Fruit fly (Drosophila melanogaster) whole organism, embryonic: ENCODE results near the gene CG31161.

ENCODE experiments used
- Adf1 ChIP-seq: fragments of 200-800 bp; sonication (Bioruptor generic); IDR thresholded peaks from 2 replicates; pipeline ENCODE4 v1.3.6; 2022; ENCODE audit warnings: missing biosample characterization, missing genetic modification characterization
- Atf-2 ChIP-seq: fragments of 200-800 bp; sonication (Bioruptor generic); optimal IDR thresholded peaks from 2 replicates; lab custom pipeline; 2016; ENCODE audit warnings: missing biosample characterization, missing genetic modification characterization
- Atf3 ChIP-seq: fragments of 200-800 bp; sonication (Bioruptor generic); optimal IDR thresholded peaks from 3 replicates; lab custom pipeline; 2016; ENCODE audit warnings: missing biosample characterization, missing genetic modification characterization
- BtbVII ChIP-seq: fragments of 200-800 bp; sonication (Bioruptor generic); optimal IDR thresholded peaks from 3 replicates; lab custom pipeline; 2017; ENCODE audit warnings: missing biosample characterization, mild to moderate bottlenecking, missing genetic modification characterization
- CG10959 ChIP-seq: fragments of 200-800 bp; sonication (Bioruptor generic); IDR thresholded peaks from 2 replicates; pipeline ENCODE4 v1.3.6; 2022; ENCODE audit warnings: missing biosample characterization, missing genetic modification characterization
- CG12219 ChIP-seq: fragments of 200-800 bp; sonication (Bioruptor generic); optimal IDR thresholded peaks from 3 replicates; lab custom pipeline; 2018; ENCODE audit warnings: missing biosample characterization, mild to moderate bottlenecking, missing genetic modification characterization
- CG1233 ChIP-seq: fragments of 200-800 bp; sonication (Bioruptor generic); optimal IDR thresholded peaks from 4 replicates; lab custom pipeline; 2018; ENCODE audit warnings: missing biosample characterization, mild to moderate bottlenecking, missing genetic modification characterization
- CG12391 ChIP-seq: fragments of 200-800 bp; sonication (Bioruptor generic); optimal IDR thresholded peaks from 3 replicates; lab custom pipeline; 2018; ENCODE audit warnings: missing biosample characterization, mild to moderate bottlenecking, missing genetic modification characterization, moderate library complexity
- CG12744 ChIP-seq: fragments of 200-800 bp; sonication (Bioruptor generic); optimal IDR thresholded peaks from 2 replicates; lab custom pipeline; 2016; ENCODE audit warnings: missing biosample characterization, missing genetic modification characterization
- CG14441 ChIP-seq: fragments of 200-800 bp; sonication (Bioruptor generic); IDR thresholded peaks from 2 replicates; pipeline ENCODE4 v1.3.6; 2022; ENCODE audit warnings: missing biosample characterization, missing genetic modification characterization
- CG14860 ChIP-seq: fragments of 200-800 bp; sonication (Bioruptor generic); IDR thresholded peaks from 3 replicates; pipeline ENCODE4 v1.3.6; 2022; ENCODE audit warnings: missing biosample characterization, missing genetic modification characterization; ENCODE audit not compliant: partially characterized antibody
- CG16815 ChIP-seq: fragments of 200-800 bp; sonication (Bioruptor generic); optimal IDR thresholded peaks from 3 replicates; lab custom pipeline; 2017; ENCODE audit warnings: missing biosample characterization, mild to moderate bottlenecking, missing genetic modification characterization
- CG17612 ChIP-seq: fragments of 200-800 bp; sonication (Bioruptor generic); IDR thresholded peaks from 2 replicates; pipeline ENCODE4 v1.3.6; 2022; ENCODE audit warnings: missing biosample characterization, missing genetic modification characterization
- CG18599 ChIP-seq: fragments of 200-800 bp; sonication (Bioruptor generic); optimal IDR thresholded peaks from 3 replicates; lab custom pipeline; 2017; ENCODE audit warnings: missing biosample characterization, missing genetic modification characterization, mild to moderate bottlenecking, moderate library complexity, missing genetic modification reagents
- CG2116 ChIP-seq: fragments of 200-800 bp; sonication (Bioruptor generic); optimal IDR thresholded peaks from 3 replicates; lab custom pipeline; 2018; ENCODE audit warnings: missing biosample characterization, mild to moderate bottlenecking, missing genetic modification characterization
- CG30020 ChIP-seq: fragments of 200-800 bp; optimal IDR thresholded peaks from 2 replicates; lab custom pipeline; 2019; ENCODE audit warnings: missing biosample characterization, mild to moderate bottlenecking, missing genetic modification characterization, moderate library complexity
- CG3407 ChIP-seq: fragments of 200-800 bp; sonication (Bioruptor generic); optimal IDR thresholded peaks from 2 replicates; lab custom pipeline; 2018; ENCODE audit warnings: missing biosample characterization, mild to moderate bottlenecking, missing genetic modification characterization
- CG4424 ChIP-seq: fragments of 200-800 bp; sonication (Bioruptor generic); optimal IDR thresholded peaks from 3 replicates; lab custom pipeline; 2016; ENCODE audit warnings: missing biosample characterization, missing genetic modification characterization
- CG4730 ChIP-seq: fragments of 200-800 bp; sonication (Bioruptor generic); IDR thresholded peaks from 2 replicates; pipeline ENCODE4 v1.3.6; 2022; ENCODE audit warnings: missing biosample characterization, missing genetic modification characterization
- CG6254 ChIP-seq: fragments of 200-800 bp; sonication (Bioruptor generic); optimal IDR thresholded peaks from 3 replicates; lab custom pipeline; 2017; ENCODE audit warnings: mild to moderate bottlenecking, missing biosample characterization, missing genetic modification reagents, missing genetic modification characterization
- CG6765 ChIP-seq: fragments of 200-800 bp; sonication (Bioruptor generic); optimal IDR thresholded peaks from 3 replicates; lab custom pipeline; 2017; ENCODE audit warnings: missing biosample characterization, mild to moderate bottlenecking, missing genetic modification characterization
- CG7839 ChIP-seq: fragments of 200-800 bp; sonication (Bioruptor generic); optimal IDR thresholded peaks from 3 replicates; lab custom pipeline; 2018; ENCODE audit warnings: missing biosample characterization, mild to moderate bottlenecking, missing genetic modification characterization, moderate library complexity
- CG7963 ChIP-seq: fragments of 200-800 bp; sonication (Bioruptor generic); IDR thresholded peaks from 3 replicates; pipeline ENCODE4 v1.3.6; 2022; ENCODE audit warnings: missing biosample characterization, missing genetic modification characterization; ENCODE audit not compliant: partially characterized antibody
- CG9215 ChIP-seq: fragments of 200-800 bp; sonication (Bioruptor generic); IDR thresholded peaks from 2 replicates; pipeline ENCODE4 v1.3.6; 2022; ENCODE audit warnings: missing biosample characterization, missing genetic modification characterization
- CG9876 ChIP-seq: fragments of 200-800 bp; sonication (Bioruptor generic); optimal IDR thresholded peaks from 2 replicates; lab custom pipeline; 2016; ENCODE audit warnings: missing biosample characterization, missing genetic modification characterization
- CTCF ChIP-seq: fragments of 200-800 bp; sonication (Bioruptor generic); optimal IDR thresholded peaks from 2 replicates; lab custom pipeline; 2017; ENCODE audit warnings: missing biosample characterization, mild to moderate bottlenecking, missing genetic modification characterization, moderate library complexity
- CkIIα-i1 ChIP-seq: fragments of 200-800 bp; sonication (Bioruptor generic); IDR thresholded peaks from 2 replicates; pipeline ENCODE4 v1.3.6; 2022; ENCODE audit warnings: missing biosample characterization, missing genetic modification characterization
- Dll ChIP-seq: fragments of 200-800 bp; sonication (Bioruptor generic); IDR thresholded peaks from 4 replicates; pipeline ENCODE4 v1.3.6; 2022; ENCODE audit warnings: missing biosample characterization, missing genetic modification characterization; ENCODE audit not compliant: partially characterized antibody
- Fer2 ChIP-seq: fragments of 200-800 bp; sonication (Bioruptor generic); optimal IDR thresholded peaks from 2 replicates; lab custom pipeline; 2018; ENCODE audit warnings: missing biosample characterization, mild to moderate bottlenecking, missing genetic modification characterization, moderate library complexity
- Lim3 ChIP-seq: fragments of 200-800 bp; sonication (Bioruptor generic); IDR thresholded peaks from 2 replicates; pipeline ENCODE4 v1.3.6; 2022; ENCODE audit warnings: missing biosample characterization, missing genetic modification characterization
- MESR4 ChIP-seq: fragments of 200-800 bp; sonication (Bioruptor generic); optimal IDR thresholded peaks from 2 replicates; lab custom pipeline; 2018; ENCODE audit warnings: missing biosample characterization, mild to moderate bottlenecking, missing genetic modification characterization, moderate library complexity
- MTF-1 ChIP-seq: fragments of 200-800 bp; sonication (Bioruptor generic); optimal IDR thresholded peaks from 2 replicates; lab custom pipeline; 2018; ENCODE audit warnings: missing biosample characterization, mild to moderate bottlenecking, missing genetic modification characterization, borderline replicate concordance
- Side ChIP-seq: fragments of 200-800 bp; sonication (Bioruptor generic); optimal IDR thresholded peaks from 2 replicates; lab custom pipeline; 2016; ENCODE audit warnings: missing biosample characterization, missing genetic modification characterization
- Usf ChIP-seq: fragments of 200-800 bp; sonication (Bioruptor generic); optimal IDR thresholded peaks from 2 replicates; lab custom pipeline; 2017; ENCODE audit warnings: missing genotype, missing biosample characterization, missing genetic modification characterization
- ase ChIP-seq: fragments of 200-800 bp; sonication (Bioruptor generic); IDR thresholded peaks from 3 replicates; pipeline ENCODE4 v1.3.6; 2022; ENCODE audit warnings: missing biosample characterization, missing genetic modification characterization
- bbx ChIP-seq: fragments of 200-800 bp; sonication (Bioruptor generic); IDR thresholded peaks from 2 replicates; pipeline ENCODE4 v1.3.6; 2022; ENCODE audit warnings: missing biosample characterization, missing genetic modification characterization; ENCODE audit not compliant: partially characterized antibody
- chif ChIP-seq, 2 experiments: fragments of 200-800 bp; sonication (Bioruptor generic); optimal IDR thresholded peaks; 3 replicates each; lab custom pipeline; 2016; ENCODE audit warnings: missing biosample characterization in 2 of 2, missing genetic modification characterization in 2 of 2
- chm ChIP-seq: fragments of 200-800 bp; sonication (Bioruptor generic); IDR thresholded peaks from 2 replicates; pipeline ENCODE4 v1.3.6; 2022; ENCODE audit warnings: missing biosample characterization, missing genetic modification characterization
- ci ChIP-seq: fragments of 200-800 bp; sonication (Bioruptor generic); IDR thresholded peaks from 3 replicates; pipeline ENCODE4 v1.3.6; 2022; ENCODE audit warnings: missing biosample characterization, missing genetic modification characterization
- cwo ChIP-seq: fragments of 200-800 bp; sonication (Bioruptor generic); optimal IDR thresholded peaks from 3 replicates; lab custom pipeline; 2017; ENCODE audit warnings: missing biosample characterization, missing genetic modification characterization, mild to moderate bottlenecking, moderate library complexity, missing genetic modification reagents
- dysf ChIP-seq: fragments of 200-800 bp; sonication (Bioruptor generic); IDR thresholded peaks from 3 replicates; pipeline ENCODE4 v1.3.6; 2022; ENCODE audit warnings: missing biosample characterization, missing genetic modification characterization
- fu2 ChIP-seq: fragments of 200-800 bp; sonication (Bioruptor generic); optimal IDR thresholded peaks from 2 replicates; lab custom pipeline; 2016; ENCODE audit warnings: missing biosample characterization, missing genetic modification characterization
- hbn ChIP-seq: fragments of 200-800 bp; sonication (Bioruptor generic); IDR thresholded peaks from 2 replicates; pipeline ENCODE4 v1.3.6; 2022; ENCODE audit warnings: missing biosample characterization, missing genetic modification characterization; ENCODE audit not compliant: partially characterized antibody
- lbe ChIP-seq: fragments of 200-800 bp; sonication (Bioruptor generic); optimal IDR thresholded peaks from 2 replicates; lab custom pipeline; 2016; ENCODE audit warnings: missing biosample characterization, mild to moderate bottlenecking, missing genetic modification characterization
- mirr ChIP-seq: fragments of 200-800 bp; sonication (Bioruptor generic); optimal IDR thresholded peaks from 3 replicates; lab custom pipeline; 2018; ENCODE audit warnings: missing biosample characterization, mild to moderate bottlenecking, missing genetic modification characterization
- mld ChIP-seq: fragments of 200-800 bp; sonication (Bioruptor generic); IDR thresholded peaks from 3 replicates; pipeline ENCODE4 v1.3.6; 2022; ENCODE audit warnings: missing biosample characterization, missing genetic modification characterization; ENCODE audit not compliant: partially characterized antibody
- odd ChIP-seq: fragments of 200-800 bp; sonication (Bioruptor generic); optimal IDR thresholded peaks from 2 replicates; lab custom pipeline; 2017; ENCODE audit warnings: missing biosample characterization, mild to moderate bottlenecking, missing genetic modification characterization
- sqz ChIP-seq: fragments of 200-800 bp; sonication (Bioruptor generic); optimal IDR thresholded peaks from 3 replicates; lab custom pipeline; 2018; ENCODE audit warnings: missing biosample characterization, mild to moderate bottlenecking, missing genetic modification characterization
- toy ChIP-seq: fragments of 200-800 bp; sonication (Bioruptor generic); IDR thresholded peaks from 2 replicates; pipeline ENCODE4 v1.3.6; 2022; ENCODE audit warnings: missing biosample characterization, missing genetic modification characterization
- ttk ChIP-seq: fragments of 200-800 bp; sonication (Bioruptor generic); IDR thresholded peaks from 2 replicates; pipeline ENCODE4 v2.1.2; 2022; ENCODE audit warnings: missing biosample characterization, missing genetic modification characterization
- zen2 ChIP-seq: fragments of 200-800 bp; sonication (Bioruptor generic); IDR thresholded peaks from 3 replicates; pipeline ENCODE4 v1.3.6; 2022; ENCODE audit warnings: missing biosample characterization, missing genetic modification characterization; ENCODE audit not compliant: partially characterized antibody

CG31161 gene

DNA sequence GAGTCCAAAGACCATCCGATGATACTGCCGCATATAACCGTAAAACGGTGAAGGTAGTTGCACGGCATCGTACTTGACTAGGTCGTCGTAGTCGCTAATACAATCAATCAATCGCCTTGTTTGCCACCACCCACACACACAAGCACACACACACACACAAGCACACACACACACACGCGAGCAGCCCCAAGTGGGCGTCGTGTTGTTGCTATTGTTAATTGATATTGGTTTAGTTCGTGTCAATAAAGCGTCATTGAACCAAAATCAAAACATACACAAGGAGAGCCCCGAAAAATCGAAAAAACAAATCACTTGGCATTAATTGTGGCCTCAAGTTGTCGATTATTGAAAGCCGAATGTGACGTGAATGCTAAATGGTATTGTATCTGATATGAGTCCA is 19.9 kb upstream of the CG31161 start (continued):
- no peak for TF ChIP-seq fu2
- no peak for TF ChIP-seq Dll
- peak; percentile 14 to 20 for TF ChIP-seq chif (GFP tag; optimal IDR thresholded peaks at IDR 0.05; lab: Kevin White, UChicago)
- TF ChIP-seq mirr (GFP tag; lab: Kevin White, UChicago): peak; percentile 79
- TF ChIP-seq MTF-1: peak; percentile 70
- TF ChIP-seq CG14441 (GFP tag; lab: Robert Waterston, UW): no peak; the same call in 1 of the 2 replicates
- TF ChIP-seq CG12744 (GFP tag; lab: Kevin White, UChicago): peak; percentile 29
- peak; percentile 61 for TF ChIP-seq chm (GFP tag; lab: Robert Waterston, UW)
- TF ChIP-seq BtbVII (GFP tag; lab: Kevin White, UChicago): peak; percentile 59
- no peak for TF ChIP-seq ttk (GFP tag; lab: Robert Waterston, UW)
- TF ChIP-seq mld (GFP tag; lab: Robert Waterston, UW): no peak
- peak; percentile 86 for TF ChIP-seq ci (GFP tag; lab: Robert Waterston, UW)
- TF ChIP-seq Atf3: no peak
- TF ChIP-seq lbe (GFP tag; lab: Kevin White, UChicago): no peak
- peak; percentile 54 for TF ChIP-seq CG1233
- TF ChIP-seq cwo: no peak
- TF ChIP-seq Adf1 (GFP tag; lab: Robert Waterston, UW): no peak
- no peak for TF ChIP-seq sqz (GFP tag; lab: Kevin White, UChicago)
- peak; percentile 55 for TF ChIP-seq CG18599 (GFP tag; lab: Kevin White, UChicago)
- no peak for TF ChIP-seq MESR4 (GFP tag; lab: Kevin White, UChicago)
- no peak for TF ChIP-seq CG9215 (GFP tag; lab: Robert Waterston, UW)
- no peak for TF ChIP-seq CTCF (GFP tag; lab: Kevin White, UChicago)
- no peak for TF ChIP-seq CG17612 (GFP tag; lab: Robert Waterston, UW)
- TF ChIP-seq CkIIα-i1 (GFP tag; lab: Robert Waterston, UW): no peak
- no peak for TF ChIP-seq CG7839
- peak; percentile 5; the same call in 1 of the 2 replicates for TF ChIP-seq CG10959 (GFP tag; lab: Robert Waterston, UW)
- peak; percentile 26 for TF ChIP-seq Atf-2 (GFP tag; lab: Kevin White, UChicago)
- no peak for TF ChIP-seq CG7963
- TF ChIP-seq CG6254 (GFP tag; lab: Kevin White, UChicago): peak; percentile 26
- peak; percentile 31 for TF ChIP-seq CG2116 (GFP tag; lab: Kevin White, UChicago)
- no peak for TF ChIP-seq hbn (GFP tag; lab: Robert Waterston, UW)
- TF ChIP-seq Side (GFP tag; lab: Kevin White, UChicago): peak; percentile 32
- peak; percentile 11 for TF ChIP-seq CG12391 (tag; lab: Kevin White, UChicago)
- peak; percentile 18 for TF ChIP-seq odd (GFP tag; lab: Kevin White, UChicago)
- peak; percentile 66 for TF ChIP-seq CG3407 (GFP tag; lab: Kevin White, UChicago)
- TF ChIP-seq CG12219 (GFP tag; lab: Kevin White, UChicago): peak; percentile 39
- peak; percentile 54; the same call in 1 of the 3 replicates for TF ChIP-seq ase
- TF ChIP-seq CG9876 (GFP tag; lab: Kevin White, UChicago): no peak
- no peak; the same call in 2 of the 3 replicates for TF ChIP-seq dysf (GFP tag; lab: Robert Waterston, UW)
- no peak for TF ChIP-seq CG4424 (GFP tag; lab: Kevin White, UChicago)
- no peak for TF ChIP-seq CG4730 (GFP tag; lab: Robert Waterston, UW)
- no peak for TF ChIP-seq zen2 (GFP tag; lab: Robert Waterston, UW)
- no peak for TF ChIP-seq CG14860 (GFP tag; lab: Robert Waterston, UW)
- no peak for TF ChIP-seq toy
- no peak for TF ChIP-seq Fer2 (tag; lab: Kevin White, UChicago)
- no peak for TF ChIP-seq Usf (GFP tag; lab: Kevin White, UChicago)
- no peak for TF ChIP-seq CG30020
- no peak for TF ChIP-seq CG6765
- no peak for TF ChIP-seq CG16815 (GFP tag; lab: Kevin White, UChicago)
- no peak for TF ChIP-seq bbx
- TF ChIP-seq Lim3: no peak
